Fruit fly (Drosophila melanogaster): ENCODE data around the gene Rpt2.
A peak's percentile ranks its signal among the peaks of the same experiment; 100 is the strongest.

Gene Rpt2

DNA sequence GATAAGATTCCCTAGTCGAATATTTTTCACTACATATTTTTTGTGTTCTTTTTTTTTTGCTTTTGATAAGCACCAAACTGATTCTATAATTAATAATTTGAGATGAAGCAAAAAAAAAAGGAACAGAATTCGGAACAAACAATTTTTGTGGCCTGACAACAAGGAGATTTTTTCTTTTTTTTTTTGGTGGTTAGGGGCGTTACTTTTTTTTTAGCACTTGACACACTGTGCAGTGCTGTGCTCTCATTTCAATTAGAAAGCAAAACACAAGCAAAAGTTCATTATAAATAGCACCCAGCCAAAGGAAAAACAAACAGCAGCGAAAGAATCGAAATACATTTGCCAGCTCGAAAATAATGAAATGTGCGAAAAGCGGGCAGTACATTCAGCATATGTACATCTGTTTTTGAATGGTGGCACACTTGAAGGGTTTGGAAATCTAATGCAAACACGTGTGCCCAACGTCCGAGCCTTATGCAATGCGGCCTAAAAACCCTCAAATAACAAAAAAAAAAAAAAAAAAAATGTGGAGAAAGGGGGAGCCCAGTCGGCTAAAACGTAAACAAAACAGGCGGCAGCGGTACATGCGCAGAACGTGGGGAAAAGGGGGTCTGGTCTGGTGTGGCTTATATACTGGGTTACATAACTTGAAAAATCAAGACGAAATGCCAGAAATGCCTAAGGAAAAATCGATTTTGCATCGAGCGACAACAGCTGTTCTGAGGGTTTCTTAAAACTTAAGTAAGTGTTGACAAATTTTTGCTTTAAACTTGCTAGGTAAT, 10.5 kb upstream of the Rpt2 start (continued):
- TF ChIP-seq toy (GFP tag; IDR thresholded peaks at IDR 0.05): no peak
- no peak for TF ChIP-seq CG10431 (GFP tag; optimal IDR thresholded peaks at IDR 0.05)
- TF ChIP-seq Dip3 (GFP tag; optimal IDR thresholded peaks at IDR 0.05): peak; percentile 41
- peak; percentile 1 for TF ChIP-seq Bteb2 (GFP tag; optimal IDR thresholded peaks at IDR 0.05)
- peak; percentile 50; the same call in 1 of the 2 replicates for TF ChIP-seq Xrp1 (GFP tag; IDR thresholded peaks at IDR 0.05)
- no peak for TF ChIP-seq CG1647 (GFP tag; optimal IDR thresholded peaks at IDR 0.05)
- TF ChIP-seq NC2α (GFP tag; optimal IDR thresholded peaks at IDR 0.05): no peak
- peak; percentile 26 for TF ChIP-seq Hr3 (GFP tag; optimal IDR thresholded peaks at IDR 0.05)
- TF ChIP-seq CG8359 (GFP tag; optimal IDR thresholded peaks at IDR 0.05; ENCODE audit: borderline replicate concordance): no peak
- no peak for TF ChIP-seq CG33557 (GFP tag; optimal IDR thresholded peaks at IDR 0.05)
- TF ChIP-seq kah (GFP tag; optimal IDR thresholded peaks at IDR 0.05): no peak
- no peak for TF ChIP-seq ems (GFP tag; optimal IDR thresholded peaks at IDR 0.05)
- TF ChIP-seq chn (GFP tag; optimal IDR thresholded peaks at IDR 0.05): no peak
- TF ChIP-seq aop (GFP tag; IDR thresholded peaks at IDR 0.05): no peak; the same call in 1 of the 2 replicates
- no peak for TF ChIP-seq Elba2 (GFP tag; optimal IDR thresholded peaks at IDR 0.05)
- TF ChIP-seq Meics (GFP tag; optimal IDR thresholded peaks at IDR 0.05): peak; percentile 35
- TF ChIP-seq wek (GFP tag; optimal IDR thresholded peaks at IDR 0.05): no peak
- no peak for TF ChIP-seq CG8281 (tag; optimal IDR thresholded peaks at IDR 0.05)
- 0 out of 3 replicates have a peak, but pooled peaks have one; percentile 25 for TF ChIP-seq CG11560 (tag; IDR thresholded peaks at IDR 0.05)
- peak; percentile 38 for TF ChIP-seq CG11504 (tag; optimal IDR thresholded peaks at IDR 0.05)
- peak; percentile 32 for TF ChIP-seq Sox100B (GFP tag; optimal IDR thresholded peaks at IDR 0.05)
- no peak for TF ChIP-seq Poxn (GFP tag; IDR thresholded peaks at IDR 0.05)
- TF ChIP-seq cas (GFP tag; IDR thresholded peaks at IDR 0.05): no peak
- peak; percentile 63 for TF ChIP-seq lilli (GFP tag; optimal IDR thresholded peaks at IDR 0.05)
- TF ChIP-seq dmrt99B (tag; optimal IDR thresholded peaks at IDR 0.05): peak; percentile 61
- peak; percentile 16 for TF ChIP-seq pnt (GFP tag; optimal IDR thresholded peaks at IDR 0.05)
- peak; percentile 71 for TF ChIP-seq wdn (GFP tag; IDR thresholded peaks at IDR 0.05)
- TF ChIP-seq lmd (GFP tag; IDR thresholded peaks at IDR 0.05): peak; percentile 61; the same call in 1 of the 2 replicates
- TF ChIP-seq Antp (GFP tag; optimal IDR thresholded peaks at IDR 0.05): peak; percentile 44
- no peak for TF ChIP-seq CG14667 (GFP tag; IDR thresholded peaks at IDR 0.05)
- peak; percentile 49; the same call in 2 of the 3 replicates for TF ChIP-seq tgo (GFP tag; IDR thresholded peaks at IDR 0.05)
- TF ChIP-seq chif (GFP tag; optimal IDR thresholded peaks at IDR 0.05): peak; percentile 15 to 45
- peak; percentile 9 for TF ChIP-seq bcd (GFP tag; optimal IDR thresholded peaks at IDR 0.05)
- TF ChIP-seq bsh (GFP tag; optimal IDR thresholded peaks at IDR 0.05): peak in 1 of 2 experiments; percentile 5
- no peak for TF ChIP-seq CG4730 (GFP tag; IDR thresholded peaks at IDR 0.05)
- peak; percentile 23 for TF ChIP-seq CG7556 (GFP tag; optimal IDR thresholded peaks at IDR 0.05)
- TF ChIP-seq Scr (GFP tag; IDR thresholded peaks at IDR 0.05; ENCODE audit: partially characterized antibody): no peak
- no peak for TF ChIP-seq D (optimal IDR thresholded peaks at IDR 0.05)
- no peak for TF ChIP-seq D (GFP tag; optimal IDR thresholded peaks at IDR 0.05)
- peak; percentile 49 for TF ChIP-seq CG17385 (GFP tag; optimal IDR thresholded peaks at IDR 0.05)
- no peak for TF ChIP-seq hb (GFP tag; IDR thresholded peaks at IDR 0.05; ENCODE audit: partially characterized antibody)
- TF ChIP-seq lov (optimal IDR thresholded peaks at IDR 0.05): no peak
- TF ChIP-seq lov (GFP tag; IDR thresholded peaks at IDR 0.05): 0 out of 3 replicates have a peak, but pooled peaks have one; percentile 27
- TF ChIP-seq eve (GFP tag; optimal IDR thresholded peaks at IDR 0.05): peak in 1 of 2 experiments; percentile 39
- TF ChIP-seq CG11456 (GFP tag; IDR thresholded peaks at IDR 0.05): 0 out of 3 replicates have a peak, but pooled peaks have one; percentile 29
- TF ChIP-seq Trl (optimal IDR thresholded peaks at IDR 0.05): no peak
- peak; percentile 31 for TF ChIP-seq Trl (GFP tag; optimal IDR thresholded peaks at IDR 0.05)
- no peak for TF ChIP-seq CG5180 (GFP tag; optimal IDR thresholded peaks at IDR 0.05)
- no peak for TF ChIP-seq trem (tag; optimal IDR thresholded peaks at IDR 0.05)
- TF ChIP-seq Eip74EF (GFP tag; optimal IDR thresholded peaks at IDR 0.05): no peak

Measured in whole organism, embryonic.